Worm (Caenorhabditis elegans): ENCODE results near the gene gob-1.

- TF ChIP-seq lin-26 (GFP tag; IDR thresholded peaks at IDR 0.05) (no peak), madf-8 (GFP tag; conservative IDR thresholded peaks at IDR 0.05) (no peak), F52B5.7 (tag; optimal IDR thresholded peaks at IDR 0.05) (no peak), fkh-3 (tag; optimal IDR thresholded peaks at IDR 0.05) (no peak), unc-62 (GFP tag; optimal IDR thresholded peaks at IDR 0.05) (no peak), pha-4 (tag; optimal IDR thresholded peaks at IDR 0.05) (no peak), nfyb-1 (GFP tag; IDR thresholded peaks at IDR 0.05) (no peak)
These were observed 21.1 kb downstream of the gob-1 start for ce11 chrX:15514547-15514946.

All from whole organism, young adult.